Fruit fly (Drosophila melanogaster) whole organism: ENCODE data around the gene CG5611.

Experiments used
- CG8478 ChIP-seq: fragments of >200 bp; optimal IDR thresholded peaks from 2 replicates; lab custom pipeline; 2018; ENCODE audit warnings: inconsistent platforms
- Dll ChIP-seq: fragments of >200 bp; optimal IDR thresholded peaks from 2 replicates; lab custom pipeline; 2017
- EcR ChIP-seq, 2 experiments: fragments of >200 bp; optimal IDR thresholded peaks; 2 replicates each; lab custom pipeline; 2017; ENCODE audit warnings: missing biosample characterization in 2 of 2, missing genetic modification characterization in 2 of 2, missing genetic modification reagents in 2 of 2
- pan ChIP-seq: fragments of >200 bp; optimal IDR thresholded peaks from 2 replicates; lab custom pipeline; 2017
- psq ChIP-seq: fragments of >200 bp; optimal IDR thresholded peaks from 2 replicates; lab custom pipeline; 2017
- usp ChIP-seq: fragments of >200 bp; optimal IDR thresholded peaks from 2 replicates; lab custom pipeline; 2017; ENCODE audit warnings: missing biosample characterization, missing genetic modification characterization, mixed read lengths

CG5611 gene

DNA sequence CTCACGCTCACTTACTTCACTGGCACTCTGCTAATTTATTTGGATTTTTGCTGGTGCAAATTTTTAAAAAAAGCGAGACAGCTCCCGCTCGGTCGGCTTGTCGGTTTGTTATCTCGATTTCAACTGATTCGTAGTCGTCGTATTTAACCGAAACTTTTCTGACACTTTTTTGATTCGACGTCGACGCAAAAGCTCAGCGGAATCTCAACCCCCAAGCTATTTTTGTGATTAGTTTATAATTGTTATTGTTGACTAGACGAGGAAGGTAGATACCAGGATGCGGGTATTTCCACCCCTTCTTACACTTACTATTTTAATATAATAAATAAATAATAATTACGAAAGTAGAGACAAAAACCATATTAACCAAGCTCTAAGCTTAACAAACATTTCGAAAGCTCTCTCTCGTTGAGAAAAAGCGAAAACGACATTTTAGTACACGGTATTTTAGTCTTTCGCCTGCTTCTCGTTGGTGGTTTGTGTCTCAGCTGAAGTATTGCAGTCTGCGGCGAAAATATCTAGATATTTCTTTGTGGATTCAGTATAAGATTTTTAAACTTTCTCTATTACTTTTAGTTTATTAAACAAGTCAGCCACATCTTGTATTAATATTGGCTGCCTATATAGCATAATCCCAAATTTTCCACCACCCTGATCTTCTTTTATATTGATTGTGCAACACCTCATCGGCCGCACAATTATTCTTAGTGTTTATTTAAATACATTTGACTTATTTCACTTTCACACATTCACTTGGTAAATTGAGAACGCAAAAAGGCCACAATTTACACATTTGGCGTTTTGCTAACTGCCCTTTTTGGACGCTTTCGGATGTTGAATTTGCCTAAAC, 21.1 kb upstream of the CG5611 start, which contains the start of gene tau:
Gene tau (minus strand): TSS at position 311 of the 850 bp plus-strand sequence.
- TF ChIP-seq CG8478: no peak
- no peak for TF ChIP-seq pan (lab: Kevin White, UChicago)
- TF ChIP-seq Dll (lab: Kevin White, UChicago): no peak
- no peak for TF ChIP-seq EcR (GFP tag; optimal IDR thresholded peaks at IDR 0.05; lab: Kevin White, UChicago)

DNA sequence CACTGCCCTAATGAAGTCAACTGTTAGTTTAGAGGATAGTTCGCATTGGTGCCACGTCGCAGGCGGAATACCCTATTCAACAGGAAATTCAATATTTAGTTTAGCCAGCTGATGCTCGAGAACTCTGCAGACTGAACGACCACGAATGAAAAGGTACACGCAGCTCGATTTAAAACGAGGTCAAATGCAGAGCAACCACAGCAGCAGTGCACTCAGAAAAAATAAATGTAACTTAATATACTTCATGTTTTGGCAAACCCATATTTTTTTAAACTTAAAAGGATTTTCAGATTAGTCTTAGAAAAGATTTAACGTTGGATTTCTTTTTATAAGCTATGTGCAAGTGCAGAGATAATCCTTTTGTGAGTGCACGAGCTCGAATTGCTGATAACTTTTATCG, 19.2 kb upstream of the CG5611 start:
- TF ChIP-seq pan (lab: Kevin White, UChicago) (no peak), CG8478 (no peak), psq (lab: Kevin White, UChicago) (no peak), EcR (GFP tag; optimal IDR thresholded peaks at IDR 0.05; lab: Kevin White, UChicago) (no peak), Dll (lab: Kevin White, UChicago) (no peak), usp (no peak)

DNA sequence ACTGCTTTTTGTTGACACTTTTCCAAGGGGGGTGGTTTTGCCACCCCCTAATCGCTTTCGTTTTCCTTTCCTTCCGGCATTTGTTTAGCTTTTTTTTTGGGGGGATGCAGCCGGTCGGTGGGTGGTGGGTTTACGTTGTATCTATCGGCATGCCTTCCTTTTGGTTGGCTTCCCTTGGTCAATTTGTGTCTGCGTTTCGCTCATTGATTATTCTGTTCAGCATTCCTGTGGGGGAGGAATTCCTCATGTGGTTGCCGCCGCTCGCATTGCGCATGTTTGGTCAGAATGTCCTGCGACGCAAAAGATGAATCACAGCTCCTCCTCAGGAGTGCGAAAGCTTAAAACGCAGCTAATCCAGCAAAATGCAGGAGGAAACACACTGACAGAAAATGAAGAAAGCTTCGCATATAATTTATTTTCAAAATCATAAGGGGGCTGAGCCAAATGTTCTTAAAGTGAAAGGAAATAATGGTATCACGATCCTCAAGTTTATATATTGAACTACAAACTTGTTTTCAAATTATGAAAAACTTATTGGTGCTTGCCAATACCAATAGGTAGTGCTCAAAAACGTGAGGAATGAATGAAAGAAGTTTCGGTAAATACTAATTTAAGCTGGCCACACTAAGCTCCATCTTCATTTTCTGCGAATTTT, 16.4 kb upstream of the CG5611 start, which contains the start of gene RpS10a:
Gene RpS10a (plus strand): TSS at position 605 of the 655 bp plus-strand sequence.
- TF ChIP-seq EcR (GFP tag; optimal IDR thresholded peaks at IDR 0.05; lab: Kevin White, UChicago): no peak
- no peak for TF ChIP-seq Dll (lab: Kevin White, UChicago)
- TF ChIP-seq psq (lab: Kevin White, UChicago): no peak
- TF ChIP-seq pan (lab: Kevin White, UChicago): no peak
- no peak for TF ChIP-seq usp
- no peak for TF ChIP-seq CG8478

DNA sequence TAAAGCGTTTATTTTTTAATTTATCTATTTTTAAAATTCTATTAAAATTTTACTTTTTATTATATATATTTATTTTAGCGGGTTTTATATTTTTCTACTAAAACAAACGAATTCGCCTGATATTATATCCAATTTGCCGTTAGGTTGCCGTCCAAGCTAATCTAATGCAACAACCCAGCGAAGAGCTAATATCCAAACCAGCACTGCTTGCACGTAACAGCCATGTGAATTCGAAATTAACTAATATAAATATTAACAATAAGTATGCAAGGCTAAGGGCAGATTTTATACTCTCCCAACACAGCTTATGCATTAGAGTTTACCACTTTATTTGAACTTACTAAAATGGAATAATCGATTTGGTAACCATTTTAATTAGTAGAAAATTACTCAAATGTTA, 15.8 kb upstream of the CG5611 start:
- TF ChIP-seq EcR (GFP tag; optimal IDR thresholded peaks at IDR 0.05; lab: Kevin White, UChicago) (no peak), Dll (lab: Kevin White, UChicago) (no peak), psq (lab: Kevin White, UChicago) (no peak), CG8478 (no peak), usp (no peak), pan (lab: Kevin White, UChicago) (no peak)

DNA sequence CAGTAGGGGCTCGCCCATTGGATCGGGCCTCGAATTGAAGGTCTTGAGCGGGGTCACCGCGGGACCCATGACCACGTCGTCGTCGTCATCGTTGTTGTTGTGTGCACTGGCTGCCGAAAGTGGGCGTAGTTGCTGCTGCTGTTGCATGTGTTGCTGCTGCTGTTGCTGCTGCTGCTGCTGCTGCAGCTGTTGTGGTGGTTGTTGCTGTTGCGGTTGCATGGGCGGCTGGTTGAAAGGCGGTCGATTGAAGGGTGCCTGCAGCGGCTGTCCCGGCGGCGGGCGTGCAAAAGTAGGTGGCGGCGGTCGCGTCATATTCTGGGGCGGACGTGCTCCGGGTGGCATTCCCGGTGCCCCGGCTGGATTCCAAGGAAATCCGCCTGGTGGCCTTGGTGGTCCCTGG, 12.0 kb upstream of the CG5611 start:
- TF ChIP-seq Dll (lab: Kevin White, UChicago): no peak
- no peak for TF ChIP-seq usp
- TF ChIP-seq pan (lab: Kevin White, UChicago): no peak
- TF ChIP-seq CG8478: no peak
- no peak for TF ChIP-seq EcR (GFP tag; optimal IDR thresholded peaks at IDR 0.05; lab: Kevin White, UChicago)
- TF ChIP-seq psq (lab: Kevin White, UChicago): no peak

DNA sequence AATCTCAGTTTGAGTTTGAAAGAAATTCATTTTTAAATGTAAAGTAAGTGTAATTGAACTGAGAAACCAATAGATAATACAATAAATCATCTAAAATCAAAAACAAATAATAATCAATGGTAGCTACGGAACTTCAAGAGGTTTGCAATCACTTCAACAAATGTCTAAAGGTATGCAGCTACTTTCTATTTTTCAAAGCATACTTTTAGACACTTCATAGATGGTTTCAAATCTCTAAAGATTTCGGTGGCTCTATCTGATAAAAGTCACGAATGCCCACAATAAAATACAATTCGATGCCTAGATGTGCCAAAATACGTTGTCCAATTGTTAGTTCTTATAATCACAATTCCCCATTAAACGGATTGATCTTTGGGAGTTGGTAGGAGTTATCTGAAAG, 7.2 kb upstream of the CG5611 start:
- TF ChIP-seq pan (lab: Kevin White, UChicago): no peak
- no peak for TF ChIP-seq Dll (lab: Kevin White, UChicago)
- TF ChIP-seq psq (lab: Kevin White, UChicago): no peak
- no peak for TF ChIP-seq usp
- no peak for TF ChIP-seq EcR (GFP tag; optimal IDR thresholded peaks at IDR 0.05; lab: Kevin White, UChicago)

DNA sequence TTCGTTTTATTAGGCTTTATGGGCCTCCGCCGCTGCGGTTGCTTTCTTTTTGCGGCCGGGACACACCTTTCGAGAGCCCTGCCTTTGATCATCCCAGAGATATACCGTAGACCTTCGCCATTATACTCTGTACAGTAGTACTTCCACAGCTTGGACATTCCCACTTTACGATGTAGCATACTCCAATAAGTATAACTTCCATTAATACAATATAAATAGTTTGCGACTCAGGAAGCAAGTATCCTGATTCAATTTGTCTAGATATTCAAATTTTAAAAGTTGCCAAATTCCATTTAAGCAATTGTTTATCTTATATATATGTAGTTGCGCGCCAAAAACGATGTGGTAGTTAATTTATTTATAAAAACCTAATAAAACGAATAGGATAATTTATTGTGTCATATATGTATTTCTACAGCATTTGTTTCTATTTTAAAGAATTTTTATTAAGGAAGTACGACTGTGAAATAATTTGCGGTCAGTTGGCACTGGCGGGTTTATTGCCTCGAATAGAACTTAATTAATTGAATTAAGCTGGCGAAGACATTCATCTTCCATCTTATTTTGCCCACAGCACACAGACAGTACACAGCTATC, 1.5 kb upstream of the CG5611 start:
- TF ChIP-seq Dll (lab: Kevin White, UChicago) (no peak), usp (no peak), CG8478 (no peak), EcR (GFP tag; optimal IDR thresholded peaks at IDR 0.05; lab: Kevin White, UChicago) (no peak), pan (lab: Kevin White, UChicago) (no peak), psq (lab: Kevin White, UChicago) (no peak)

DNA sequence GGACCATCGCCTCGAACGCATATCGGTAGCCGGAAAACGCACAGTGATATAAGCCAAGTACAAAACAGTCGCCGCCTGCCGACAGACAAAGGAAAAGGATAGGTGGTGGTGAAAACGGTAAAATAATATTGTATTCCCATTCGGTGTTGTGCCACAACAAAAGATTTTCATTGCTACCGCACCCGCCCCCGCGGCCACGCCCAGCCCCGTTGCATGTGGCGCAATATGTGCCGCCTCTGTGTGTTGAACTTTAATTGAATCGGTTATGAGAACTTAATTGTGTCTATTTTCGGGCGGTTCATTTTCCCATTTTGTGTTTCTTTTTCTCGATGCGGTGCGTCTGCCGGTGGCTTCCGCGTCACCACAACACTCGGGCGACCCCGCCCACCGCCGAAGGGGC, 860 bp upstream of the CG5611 start:
- TF ChIP-seq EcR (GFP tag; optimal IDR thresholded peaks at IDR 0.05; lab: Kevin White, UChicago): no peak
- no peak for TF ChIP-seq Dll (lab: Kevin White, UChicago)
- no peak for TF ChIP-seq pan (lab: Kevin White, UChicago)
- no peak for TF ChIP-seq psq (lab: Kevin White, UChicago)

DNA sequence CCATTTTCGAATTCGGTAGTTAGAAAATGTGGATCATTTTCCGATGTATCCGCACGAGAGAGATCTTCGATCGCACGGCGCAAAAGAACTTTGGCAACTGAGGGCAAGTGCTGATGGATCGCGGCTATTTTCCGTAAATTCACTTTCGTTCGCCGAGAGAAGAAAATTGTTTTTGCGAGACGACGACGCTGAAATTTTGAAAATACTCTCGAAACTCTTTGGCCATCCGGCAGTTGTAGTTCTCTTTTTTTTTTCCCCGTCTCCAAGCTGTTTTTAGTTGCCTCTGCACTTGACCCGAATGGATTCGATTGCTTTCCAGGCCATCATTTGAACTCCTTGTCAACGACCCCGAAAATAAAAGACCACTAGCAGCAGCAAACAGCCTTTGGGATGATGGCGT, 9.9 kb downstream of the CG5611 start, which contains the start of gene CG5612:
Gene CG5612 (minus strand): TSS at position 101 of the 400 bp plus-strand sequence.
- no peak for TF ChIP-seq CG8478
- no peak for TF ChIP-seq Dll (lab: Kevin White, UChicago)
- no peak for TF ChIP-seq EcR (GFP tag; optimal IDR thresholded peaks at IDR 0.05; lab: Kevin White, UChicago)
- TF ChIP-seq usp: no peak
- TF ChIP-seq pan (lab: Kevin White, UChicago): no peak

DNA sequence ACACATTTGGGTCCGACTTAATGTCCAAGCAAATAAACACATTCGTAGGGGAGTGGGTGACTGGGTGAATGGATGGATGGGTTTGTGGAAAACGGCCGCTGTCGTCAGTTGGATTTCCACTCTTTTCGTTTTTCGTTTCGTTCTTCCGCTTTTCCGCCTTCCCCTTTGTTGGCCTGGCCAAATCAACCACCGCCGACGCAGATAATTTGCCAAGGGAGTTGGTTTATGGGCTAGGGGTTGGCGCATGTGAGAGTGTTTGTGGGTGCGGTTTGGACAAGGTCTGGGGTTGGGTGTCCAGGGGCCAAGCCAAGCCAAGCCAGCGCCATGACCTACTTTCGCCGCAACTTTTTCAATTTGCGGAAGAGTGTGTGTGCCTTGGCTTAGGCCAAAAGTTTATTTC, 12.9 kb downstream of the CG5611 start:
- TF ChIP-seq pan (lab: Kevin White, UChicago) (no peak), psq (lab: Kevin White, UChicago) (no peak), usp (no peak), Dll (lab: Kevin White, UChicago) (no peak), CG8478 (no peak), EcR (GFP tag; optimal IDR thresholded peaks at IDR 0.05; lab: Kevin White, UChicago) (no peak)

DNA sequence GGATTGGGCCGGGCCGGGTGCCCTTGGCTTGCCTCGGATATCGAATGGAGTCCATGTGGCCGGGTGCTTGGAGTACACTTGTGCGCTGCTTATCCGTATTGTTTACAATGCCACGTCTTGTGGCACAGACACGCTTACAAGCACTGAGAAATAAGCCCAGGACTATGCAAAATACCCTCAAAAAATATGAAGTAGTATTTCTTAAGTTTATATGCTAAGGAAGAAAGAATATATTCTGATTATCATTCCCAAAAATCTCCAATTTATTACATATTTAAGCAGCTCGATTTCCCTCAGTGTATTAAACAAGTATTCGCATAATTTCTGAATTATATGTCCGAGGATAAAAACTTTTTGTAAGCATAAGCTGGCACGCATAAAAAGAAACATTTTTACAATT, 14.0 kb downstream of the CG5611 start:
- TF ChIP-seq EcR (GFP tag; optimal IDR thresholded peaks at IDR 0.05; lab: Kevin White, UChicago) (no peak), CG8478 (no peak), pan (lab: Kevin White, UChicago) (no peak), psq (lab: Kevin White, UChicago) (no peak)

DNA sequence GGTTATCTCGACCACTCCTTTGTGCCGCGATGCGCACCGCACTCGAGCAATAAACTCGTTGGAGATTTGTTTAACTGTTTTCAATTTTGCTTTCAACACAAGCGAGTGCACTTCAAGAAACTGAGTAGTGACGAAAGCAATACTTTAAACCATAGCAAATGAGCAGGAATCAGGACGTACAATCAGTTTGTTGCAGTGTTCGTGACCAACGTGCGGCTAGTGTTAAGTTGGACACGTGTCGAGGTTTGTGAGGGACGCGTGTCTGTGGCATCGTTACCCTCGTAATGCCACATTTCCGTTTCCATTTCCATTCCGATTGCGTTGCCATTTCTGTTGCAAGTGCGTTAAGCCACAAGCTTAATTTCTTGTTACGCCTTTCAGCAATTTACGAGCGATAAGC, 19.4 kb downstream of the CG5611 start:
- no peak for TF ChIP-seq usp
- TF ChIP-seq CG8478: no peak
- TF ChIP-seq pan (lab: Kevin White, UChicago): no peak
- TF ChIP-seq psq (lab: Kevin White, UChicago): no peak
- TF ChIP-seq Dll (lab: Kevin White, UChicago): no peak
- no peak for TF ChIP-seq EcR (GFP tag; optimal IDR thresholded peaks at IDR 0.05; lab: Kevin White, UChicago)
